Fruit fly (Drosophila melanogaster) S2 (cell line): ENCODE results near the gene mRpL23.

Experiments used
- CG8478 ChIP-seq: fragments of >200 bp; optimal IDR thresholded peaks from 2 replicates; lab custom pipeline; 2018
- CTCF ChIP-seq, 2 experiments: fragments of >200 bp; optimal IDR thresholded peaks; 2 replicates each; lab custom pipeline; 2018

dm6 chr3L:2385325-2386007, 12.0 kb upstream of the mRpL23 start:
- TF ChIP-seq CG8478 (lab: Kevin White, UChicago): no peak
- no peak for TF ChIP-seq CTCF (optimal IDR thresholded peaks at IDR 0.05; lab: Kevin White, UChicago)
